Fruit fly (Drosophila melanogaster) ovary, adult (tissue): ENCODE results near the gene Cyp313a5.

ENCODE experiments used
- CG17801 ChIP-seq: fragments of 200-800 bp; optimal IDR thresholded peaks from 2 replicates; lab custom pipeline; 2019; ENCODE audit warnings: missing biosample characterization, mild to moderate bottlenecking, missing genetic modification characterization, moderate library complexity; ENCODE audit not compliant: partially characterized antibody

Cyp313a5 gene

DNA sequence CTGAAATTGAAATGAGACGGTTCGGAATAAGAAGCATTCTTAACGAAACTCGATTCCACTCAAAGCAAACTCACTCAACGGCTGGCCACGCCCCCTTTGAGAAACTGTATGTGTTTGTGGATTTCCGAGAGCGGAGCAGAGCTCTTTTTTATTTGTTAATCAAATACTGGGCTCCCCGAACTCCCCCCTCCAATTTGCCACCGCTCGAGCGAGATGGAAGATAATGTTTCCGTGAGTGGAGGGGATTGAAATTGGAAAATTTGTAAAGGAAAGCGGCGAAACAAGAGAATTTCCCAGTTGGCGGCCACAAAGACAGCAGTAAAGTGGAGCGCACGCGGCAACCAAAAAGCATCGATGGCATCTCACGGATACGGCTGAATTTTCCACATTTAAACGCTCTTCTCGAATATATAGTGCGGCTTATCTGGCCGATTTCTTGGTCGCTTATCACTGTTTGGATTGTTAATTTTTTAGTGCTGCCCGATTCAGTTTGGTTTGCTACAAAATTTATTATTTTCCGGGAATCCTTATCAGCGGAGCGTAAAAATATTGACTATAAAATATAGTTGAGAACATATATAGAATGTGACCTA is 10.1 kb upstream of the Cyp313a5 start:
- TF ChIP-seq CG17801 (GFP tag; lab: Kevin White, UChicago): no peak

- no peak for TF ChIP-seq CG17801 (GFP tag; lab: Kevin White, UChicago)
These were observed 4.7 kb upstream of the Cyp313a5 start, which contains the start of gene Cyp313a3 for dm6 chr3R:12239166-12239565. TSS of gene Cyp313a3 (minus strand) at chr3R:12239266.

DNA sequence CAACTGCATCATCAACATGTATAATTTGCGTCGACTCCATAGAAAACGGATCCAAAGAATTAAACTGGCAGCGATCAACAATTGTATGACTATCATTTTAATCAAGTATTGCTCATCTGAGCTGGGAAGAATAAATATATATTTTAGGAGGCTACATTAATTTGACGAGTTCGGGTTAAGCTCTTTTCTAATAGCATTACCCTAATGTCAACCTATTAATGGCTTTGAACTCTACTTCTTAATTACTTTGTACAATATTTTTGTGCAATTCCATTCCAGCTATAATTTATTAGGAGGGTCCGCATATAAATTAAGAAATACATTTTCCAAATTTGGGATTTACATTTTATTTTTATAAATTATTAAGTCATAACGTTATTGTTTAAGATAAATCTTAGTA is 2.3 kb upstream of the Cyp313a5 start, which contains the start of gene Cyp313a2:
TSS of gene Cyp313a2 (minus strand) at position 101 of the 400 bp plus-strand sequence.
- no peak for TF ChIP-seq CG17801 (GFP tag; lab: Kevin White, UChicago)

DNA sequence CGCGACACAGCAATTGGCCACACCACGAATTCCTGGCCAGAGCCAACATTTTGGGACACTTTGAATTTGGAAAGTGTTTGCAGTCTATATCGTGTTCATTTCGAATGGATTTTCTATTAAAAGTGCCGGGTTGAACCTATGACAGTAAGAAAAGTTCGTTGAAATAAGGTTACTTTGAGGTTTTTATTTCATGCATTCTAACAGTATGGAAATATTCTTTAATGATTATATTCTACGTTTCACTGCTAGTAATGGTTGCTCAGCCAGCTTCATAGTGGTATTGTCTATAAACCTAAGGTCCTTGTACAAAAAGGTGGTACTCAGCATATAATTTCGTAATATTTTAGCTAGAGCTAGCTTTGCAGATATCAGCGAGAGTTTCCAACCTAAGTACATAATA is 1.9 kb downstream of the Cyp313a5 start, which contains the start of gene Pglym87:
TSS of gene Pglym87 (minus strand) at position 101 of the 400 bp plus-strand sequence.
- no peak for TF ChIP-seq CG17801 (GFP tag; lab: Kevin White, UChicago)

dm6 chr3R:12229113-12229512 is 5.4 kb downstream of the Cyp313a5 start, which contains the start of gene CG3916:
TSS of gene CG3916 (plus strand) at chr3R:12229413.
- no peak for TF ChIP-seq CG17801 (GFP tag; lab: Kevin White, UChicago)

DNA sequence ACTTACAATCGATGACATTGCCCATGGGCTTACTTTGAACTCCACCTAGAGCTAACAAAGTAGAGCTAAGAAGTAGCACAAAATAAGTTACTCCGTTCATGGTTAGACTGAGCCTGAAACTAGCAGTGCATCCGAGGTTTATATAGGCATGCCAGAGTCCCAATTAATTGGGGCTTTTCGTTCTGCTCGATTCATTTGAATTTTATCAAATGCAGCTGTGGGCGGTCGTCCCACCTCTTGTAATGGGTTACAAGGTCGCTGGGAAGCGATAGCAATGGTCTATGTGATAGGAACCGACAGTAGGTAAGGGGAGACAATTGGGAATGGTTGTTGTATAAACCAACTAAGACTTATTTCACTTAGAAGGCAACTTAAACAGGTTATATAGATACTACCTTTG is 8.2 kb downstream of the Cyp313a5 start, which contains the start of gene CG12256:
TSS of gene CG12256 (minus strand) at position 101 of the 400 bp plus-strand sequence.
- no peak for TF ChIP-seq CG17801 (GFP tag; lab: Kevin White, UChicago)

dm6 chr3R:12224919-12225318 is 9.6 kb downstream of the Cyp313a5 start, which contains the start of gene CG17404:
TSS of gene CG17404 (minus strand) at chr3R:12225019.
- TF ChIP-seq CG17801 (GFP tag; lab: Kevin White, UChicago): no peak

- TF ChIP-seq CG17801 (GFP tag; lab: Kevin White, UChicago): no peak
These were observed 12.4 kb downstream of the Cyp313a5 start, which contains the start of gene Rsbp15 for dm6 chr3R:12222093-12222492. TSS of gene Rsbp15 (plus strand) at chr3R:12222387.

DNA sequence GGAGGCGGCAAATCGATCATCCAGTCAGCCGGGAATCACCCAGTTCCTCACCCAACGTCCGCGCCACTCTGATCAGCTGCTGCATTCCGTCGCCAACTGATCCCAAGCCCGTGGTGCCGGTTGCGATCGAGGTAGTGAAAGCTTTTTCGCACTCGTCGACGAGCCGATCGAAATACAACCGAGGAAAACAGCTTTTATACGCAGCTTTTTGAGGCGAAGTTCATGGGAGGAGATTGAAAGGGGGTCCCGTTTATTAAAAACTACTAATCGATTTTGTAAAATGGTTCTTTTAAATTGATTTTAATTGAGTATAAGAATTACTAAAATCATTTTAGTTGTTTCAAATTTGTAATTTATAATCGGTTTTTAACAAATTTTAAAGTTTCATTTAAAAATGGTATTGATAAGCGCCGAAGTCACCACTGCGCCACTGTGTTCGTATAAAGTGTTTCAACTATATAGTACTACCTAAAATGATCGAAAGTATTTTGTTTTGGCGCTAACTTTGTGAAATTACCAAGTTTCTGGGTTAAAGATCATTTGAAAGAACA is 13.0 kb downstream of the Cyp313a5 start, which contains the start of gene CG4860:
TSS of gene CG4860 (minus strand) at position 99 of the 551 bp plus-strand sequence.
- peak; percentile 80 for TF ChIP-seq CG17801 (GFP tag; lab: Kevin White, UChicago)

DNA sequence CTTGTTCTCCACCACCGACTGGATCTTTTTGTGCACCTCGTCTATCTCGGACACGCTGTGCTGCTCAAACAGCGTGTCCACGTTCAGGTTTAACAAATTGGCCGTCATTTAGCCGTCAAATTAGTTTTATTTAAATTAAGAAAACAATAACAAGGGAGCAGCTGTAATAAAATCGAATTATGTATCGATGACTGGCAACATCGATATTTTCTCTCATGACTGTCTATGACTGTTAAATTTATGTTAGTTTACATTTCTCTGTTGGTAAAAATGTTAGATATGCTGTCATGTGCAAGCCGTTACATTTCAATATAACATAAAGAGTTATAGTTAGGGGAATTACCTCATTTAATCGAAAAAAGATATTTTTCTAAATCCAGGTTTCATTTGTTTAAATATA is 15.0 kb downstream of the Cyp313a5 start, which contains the start of gene Cog1:
TSS of gene Cog1 (minus strand) at position 190 of the 400 bp plus-strand sequence.
- TF ChIP-seq CG17801 (GFP tag; lab: Kevin White, UChicago): no peak

- TF ChIP-seq CG17801 (GFP tag; lab: Kevin White, UChicago): no peak
These were observed 20.3 kb downstream of the Cyp313a5 start, which contains the start of gene CG14742 for dm6 chr3R:12214201-12214600. TSS of gene CG14742 (plus strand) at chr3R:12214501.

dm6 chr3R:12211552-12211951 is 22.9 kb downstream of the Cyp313a5 start:
- no peak for TF ChIP-seq CG17801 (GFP tag; lab: Kevin White, UChicago)

- no peak for TF ChIP-seq CG17801 (GFP tag; lab: Kevin White, UChicago)
These were observed 24.2 kb downstream of the Cyp313a5 start, which contains the start of gene CG4830 for dm6 chr3R:12210260-12210659. TSS of gene CG4830 (minus strand) at chr3R:12210360.

DNA sequence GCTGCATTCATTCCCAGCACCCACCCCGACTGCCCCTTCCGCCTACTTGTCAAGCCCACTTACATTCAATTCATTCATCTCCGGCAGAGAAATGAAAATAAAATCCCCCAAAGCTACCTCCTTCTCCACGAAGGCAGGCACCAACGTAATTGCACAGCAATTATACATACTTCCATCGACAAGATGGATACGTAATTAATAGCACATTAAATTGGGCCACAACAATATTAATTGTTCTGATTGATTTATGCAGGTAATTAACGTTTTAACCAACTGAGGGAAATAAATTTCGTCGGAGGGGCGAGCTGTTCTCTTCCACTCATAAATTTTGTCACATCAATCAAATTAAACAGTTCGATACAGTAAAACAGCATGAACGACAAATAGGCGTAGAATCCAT is 36.8 kb downstream of the Cyp313a5 start, which contains the start of gene Adk1:
TSS of gene Adk1 (plus strand) at position 301 of the 400 bp plus-strand sequence.
- no peak for TF ChIP-seq CG17801 (GFP tag; lab: Kevin White, UChicago)

DNA sequence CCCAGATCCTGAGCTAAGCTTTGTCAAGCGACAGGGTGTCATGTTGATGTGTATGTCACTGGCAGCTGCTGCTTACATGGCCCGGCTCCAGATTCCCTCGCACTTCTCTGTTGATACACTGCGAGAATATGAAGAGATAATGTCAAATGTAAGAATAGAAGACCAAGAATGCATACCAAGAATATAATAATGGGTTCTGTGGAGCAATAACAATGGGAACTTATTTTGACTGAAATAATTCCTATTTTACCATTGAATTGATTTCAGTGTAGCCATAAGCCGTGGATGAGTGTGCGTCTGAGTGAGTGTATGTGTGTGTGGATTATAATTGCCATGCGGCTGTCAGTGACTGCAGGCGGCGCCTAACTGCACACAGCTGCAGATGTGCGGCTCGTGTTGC is 38.4 kb downstream of the Cyp313a5 start:
- TF ChIP-seq CG17801 (GFP tag; lab: Kevin White, UChicago): no peak
